Fruit fly (Drosophila melanogaster) whole organism, embryonic: ENCODE data around the gene CG44405.

Experiments
- CG10979 ChIP-seq: fragments of 200-800 bp; sonication (Bioruptor generic); optimal IDR thresholded peaks from 2 replicates; lab custom pipeline; 2018; ENCODE audit warnings: missing biosample characterization, mild to moderate bottlenecking, missing genetic modification characterization, moderate library complexity
- CG12236 ChIP-seq: fragments of 200-800 bp; sonication (Bioruptor generic); optimal IDR thresholded peaks from 2 replicates; lab custom pipeline; 2016; ENCODE audit warnings: missing biosample characterization, missing genetic modification characterization
- CG12769 ChIP-seq: fragments of 200-800 bp; sonication (Bioruptor generic); optimal IDR thresholded peaks from 2 replicates; lab custom pipeline; 2019; ENCODE audit warnings: missing biosample characterization, mild to moderate bottlenecking, missing genetic modification characterization, moderate library complexity
- E2f1 ChIP-seq: fragments of 200-800 bp; sonication (Bioruptor generic); IDR thresholded peaks from 2 replicates; pipeline ENCODE4 v1.3.6; 2022; ENCODE audit warnings: missing biosample characterization, missing genetic modification characterization
- Med ChIP-seq: fragments of 200-800 bp; sonication (Bioruptor generic); peaks from one replicate; lab custom pipeline; 2016; ENCODE audit warnings: missing biosample characterization, missing genetic modification characterization, mild to moderate bottlenecking, inconsistent platforms, moderate library complexity
- Sin3A ChIP-seq: fragments of >200 bp; optimal IDR thresholded peaks from 2 replicates; lab custom pipeline; 2018
- dmrt11E ChIP-seq: fragments of 200-800 bp; sonication (Bioruptor generic); optimal IDR thresholded peaks from 3 replicates; lab custom pipeline; 2018; ENCODE audit warnings: missing biosample characterization, mild to moderate bottlenecking, missing genetic modification characterization, moderate library complexity
- onecut ChIP-seq: fragments of 200-800 bp; sonication (Bioruptor generic); IDR thresholded peaks from 2 replicates; pipeline ENCODE4 v1.3.6; 2022; ENCODE audit warnings: missing biosample characterization, missing genetic modification characterization
- pum ChIP-seq: fragments of 200-800 bp; sonication (Bioruptor generic); optimal IDR thresholded peaks from 2 replicates; lab custom pipeline; 2016; ENCODE audit warnings: missing biosample characterization, missing genetic modification characterization
- repo ChIP-seq: fragments of 200-800 bp; sonication (Bioruptor generic); optimal IDR thresholded peaks from 2 replicates; lab custom pipeline; 2016; ENCODE audit warnings: missing biosample characterization, missing genetic modification characterization

dm6 chr2L:16326892-16327291 lies 15.2 kb downstream of the CG44405 start, which contains the start of gene CG4278:
- no peak for TF ChIP-seq repo
- TF ChIP-seq CG12236 (GFP tag; lab: Kevin White, UChicago): no peak
- TF ChIP-seq onecut (GFP tag; lab: Robert Waterston, UW): no peak
- TF ChIP-seq dmrt11E (tag; lab: Kevin White, UChicago): no peak
- TF ChIP-seq pum (GFP tag; lab: Kevin White, UChicago): no peak
- TF ChIP-seq CG10979 (tag; lab: Kevin White, UChicago): no peak
- TF ChIP-seq Sin3A: no peak
- TF ChIP-seq Med (GFP tag; lab: Kevin White, UChicago): no peak
- no peak for TF ChIP-seq CG12769 (tag; lab: Kevin White, UChicago)
- no peak for TF ChIP-seq E2f1 (GFP tag; lab: Robert Waterston, UW)
